Worm (Caenorhabditis elegans): ENCODE results near the gene rexd-1.

The rexd-1 gene

ce11 chrIII:1824264-1824922 lies 9.9 kb upstream of the rexd-1 start, which contains the start of the genes pvf-1 and Y39A3CL.7 (continued):
- TF ChIP-seq lir-1 (GFP tag; conservative IDR thresholded peaks at IDR 0.05) (no peak), F22D6.2 (tag; optimal IDR thresholded peaks at IDR 0.05) (no peak), ztf-22 (GFP tag; optimal IDR thresholded peaks at IDR 0.05) (no peak), hrde-1 (tag; optimal IDR thresholded peaks at IDR 0.05; ENCODE audit: borderline replicate concordance) (no peak), attf-6 (GFP tag; IDR thresholded peaks at IDR 0.05) (no peak), tbx-9 (tag; optimal IDR thresholded peaks at IDR 0.05; ENCODE audit: borderline replicate concordance) (no peak), ztf-6 (GFP tag; IDR thresholded peaks at IDR 0.05) (no peak), tlf-1 (GFP tag; optimal IDR thresholded peaks at IDR 0.05) (no peak), lag-1 (GFP tag; IDR thresholded peaks at IDR 0.05) (no peak), D2030.7 (GFP tag; IDR thresholded peaks at IDR 0.05) (no peak), madf-3 (GFP tag; IDR thresholded peaks at IDR 0.05) (no peak), egrh-3 (GFP tag; IDR thresholded peaks at IDR 0.05) (no peak), dpff-1 (tag; optimal IDR thresholded peaks at IDR 0.05) (no peak), fkh-3 (tag; optimal IDR thresholded peaks at IDR 0.05) (no peak), F33H1.4 (GFP tag; IDR thresholded peaks at IDR 0.05) (no peak), athp-1 (tag; optimal IDR thresholded peaks at IDR 0.05) (no peak), Y79H2A.3 (GFP tag; conservative IDR thresholded peaks at IDR 0.05) (no peak), ztf-28 (GFP tag; IDR thresholded peaks at IDR 0.05) (no peak), lin-54 (GFP tag; optimal IDR thresholded peaks at IDR 0.05) (peak; percentile 48), K11D2.4 (GFP tag; IDR thresholded peaks at IDR 0.05) (no peak), F10E7.11 (tag; optimal IDR thresholded peaks at IDR 0.05) (no peak), dox-1 (GFP tag; IDR thresholded peaks at IDR 0.05) (peak; percentile 68), ceh-58 (GFP tag; IDR thresholded peaks at IDR 0.05) (no peak), bed-2 (GFP tag; IDR thresholded peaks at IDR 0.05) (no peak), zim-3 (tag; optimal IDR thresholded peaks at IDR 0.05) (no peak), ekl-4 (GFP tag; IDR thresholded peaks at IDR 0.05) (no peak), gei-17 (GFP tag; optimal IDR thresholded peaks at IDR 0.05) (no peak), F39B2.1 (GFP tag; IDR thresholded peaks at IDR 0.05) (no peak), repo-1 (tag; optimal IDR thresholded peaks at IDR 0.05) (no peak), lin-35 (GFP tag; optimal IDR thresholded peaks at IDR 0.05) (no peak), snpc-1.3 (tag; optimal IDR thresholded peaks at IDR 0.05; ENCODE audit: insufficient read depth) (peak; percentile 66)

ce11 chrIII:1831104-1831503 lies 3.2 kb upstream of the rexd-1 start:
- TF ChIP-seq dpl-1 (GFP tag; optimal IDR thresholded peaks at IDR 0.05) (peak; percentile 10), nhr-80 (tag; optimal IDR thresholded peaks at IDR 0.05) (no peak), lsl-1 (GFP tag; optimal IDR thresholded peaks at IDR 0.05) (peak; percentile 62), lin-54 (GFP tag; optimal IDR thresholded peaks at IDR 0.05) (peak; percentile 66), madf-6 (GFP tag; IDR thresholded peaks at IDR 0.05) (peak; percentile 37; the same call in 1 of the 2 replicates), egrh-3 (GFP tag; IDR thresholded peaks at IDR 0.05) (no peak), F33H1.4 (GFP tag; IDR thresholded peaks at IDR 0.05) (0 out of 2 replicates have a peak, but pooled peaks have one; percentile 22), zim-3 (tag; optimal IDR thresholded peaks at IDR 0.05) (no peak), efl-1 (GFP tag; optimal IDR thresholded peaks at IDR 0.05) (peak; percentile 31), ceh-91 (GFP tag; IDR thresholded peaks at IDR 0.05) (0 out of 2 replicates have a peak, but pooled peaks have one; percentile 25), let-526 (GFP tag; IDR thresholded peaks at IDR 0.05) (no peak), C06A6.2 (GFP tag; conservative IDR thresholded peaks at IDR 0.05) (no peak), ccch-3 (GFP tag; optimal IDR thresholded peaks at IDR 0.05) (no peak)

Data from whole organism, young adult.